Worm (Caenorhabditis elegans): Measurements from ENCODE around the gene C02E7.7.
A peak's percentile ranks its signal among the peaks of the same experiment; 100 is the strongest.

Gene C02E7.7

ce11 chrV:4924618-4925017, 6.2 kb upstream of the C02E7.7 start, which contains the start of gene srh-20 (continued):
- TF ChIP-seq ZK337.2 (GFP tag; IDR thresholded peaks at IDR 0.05) (no peak), php-3 (GFP tag; IDR thresholded peaks at IDR 0.05) (no peak), daf-16 (GFP tag; optimal IDR thresholded peaks at IDR 0.05) (no peak), daf-16 (tag; optimal IDR thresholded peaks at IDR 0.05) (no peak)

ce11 chrV:4922024-4922423, 3.6 kb upstream of the C02E7.7 start, which contains the start of gene srh-22:
Gene srh-22, plus strand, starts transcription at chrV:4922324.
- TF ChIP-seq lin-39 (tag; optimal IDR thresholded peaks at IDR 0.05) (no peak), lin-15B (tag; optimal IDR thresholded peaks at IDR 0.05) (no peak), nhr-77 (tag; optimal IDR thresholded peaks at IDR 0.05) (no peak), mdl-1 (tag; optimal IDR thresholded peaks at IDR 0.05) (no peak), Y105C5A.15 (GFP tag; IDR thresholded peaks at IDR 0.05) (no peak), skn-1 (tag; optimal IDR thresholded peaks at IDR 0.05) (no peak), sdz-12 (GFP tag; optimal IDR thresholded peaks at IDR 0.05) (no peak), attf-4 (tag; optimal IDR thresholded peaks at IDR 0.05) (no peak), D1046.2 (GFP tag; IDR thresholded peaks at IDR 0.05) (no peak)

- TF ChIP-seq php-3 (GFP tag; IDR thresholded peaks at IDR 0.05) (no peak), tag-97 (GFP tag; IDR thresholded peaks at IDR 0.05) (no peak), zfp-3 (GFP tag; conservative IDR thresholded peaks at IDR 0.05) (no peak)
Observed at ce11 chrV:4920690-4921152, 2.3 kb upstream of the C02E7.7 start, which contains the start of the genes C02E7.8 and srh-23. Gene C02E7.8, minus strand, starts transcription at chrV:4920790. Gene srh-23, plus strand, starts transcription at chrV:4921102.

ce11 chrV:4918664-4919257, 387 bp upstream of the C02E7.7 start, which contains the start of gene C02E7.6:
Gene C02E7.6, plus strand, starts transcription at chrV:4919207.
- TF ChIP-seq pha-4 (GFP tag; IDR thresholded peaks at IDR 0.05) (no peak), pha-4 (tag; optimal IDR thresholded peaks at IDR 0.05) (no peak), mdl-1 (tag; optimal IDR thresholded peaks at IDR 0.05) (peak in 1 of 2 experiments; percentile 6), hlh-11 (tag; optimal IDR thresholded peaks at IDR 0.05) (peak; percentile 69), nhr-28 (tag; optimal IDR thresholded peaks at IDR 0.05) (peak; percentile 30), nhr-48 (tag; optimal IDR thresholded peaks at IDR 0.05) (peak; percentile 93), nhr-102 (tag; optimal IDR thresholded peaks at IDR 0.05) (peak; percentile 62), mes-2 (tag; optimal IDR thresholded peaks at IDR 0.05; ENCODE audit: poor library complexity, severe bottlenecking) (no peak), spr-1 (tag; optimal IDR thresholded peaks at IDR 0.05) (peak; percentile 4), egl-27 (tag; optimal IDR thresholded peaks at IDR 0.05) (no peak), mxl-3 (GFP tag; optimal IDR thresholded peaks at IDR 0.05) (peak; percentile 43), cey-2 (tag; optimal IDR thresholded peaks at IDR 0.05; ENCODE audit: borderline replicate concordance, insufficient read depth) (peak; percentile 47), nhr-10 (tag; optimal IDR thresholded peaks at IDR 0.05) (peak; percentile 48)

ce11 chrV:4914879-4915278, 3.5 kb downstream of the C02E7.7 start, which contains the start of gene H23N18.6:
Gene H23N18.6, minus strand, starts transcription at chrV:4915079.
- TF ChIP-seq hlh-11 (tag; optimal IDR thresholded peaks at IDR 0.05) = peak; percentile 28
- no peak for TF ChIP-seq D1046.2 (GFP tag; IDR thresholded peaks at IDR 0.05)
- TF ChIP-seq lin-29 (GFP tag; IDR thresholded peaks at IDR 0.05) = no peak
- TF ChIP-seq dve-1 (tag; optimal IDR thresholded peaks at IDR 0.05; ENCODE audit: insufficient read depth) = no peak
- no peak for TF ChIP-seq fos-1 (tag; optimal IDR thresholded peaks at IDR 0.05)
- no peak for TF ChIP-seq egl-43 (GFP tag; IDR thresholded peaks at IDR 0.05)
- TF ChIP-seq mxl-3 (GFP tag; optimal IDR thresholded peaks at IDR 0.05) = no peak
- no peak for TF ChIP-seq jun-1 (tag; optimal IDR thresholded peaks at IDR 0.05)
- no peak for TF ChIP-seq mdl-1 (tag; optimal IDR thresholded peaks at IDR 0.05)
- 0 out of 2 replicates have a peak, but pooled peaks have one; percentile 9 for TF ChIP-seq dmd-6 (GFP tag; IDR thresholded peaks at IDR 0.05)
- TF ChIP-seq Y5F2A.4 (GFP tag; optimal IDR thresholded peaks at IDR 0.05) = no peak
- TF ChIP-seq madf-9 (GFP tag; conservative IDR thresholded peaks at IDR 0.05) = no peak
- TF ChIP-seq hif-1 (tag; optimal IDR thresholded peaks at IDR 0.05) = no peak
- TF ChIP-seq daf-8 (GFP tag; IDR thresholded peaks at IDR 0.05) = no peak
- no peak for TF ChIP-seq nhr-76 (tag; optimal IDR thresholded peaks at IDR 0.05)
- no peak for TF ChIP-seq ces-1 (GFP tag; optimal IDR thresholded peaks at IDR 0.05)
- no peak for TF ChIP-seq tag-97 (GFP tag; IDR thresholded peaks at IDR 0.05)
- no peak for TF ChIP-seq zfp-3 (GFP tag; conservative IDR thresholded peaks at IDR 0.05)
- no peak for TF ChIP-seq unc-130 (GFP tag; optimal IDR thresholded peaks at IDR 0.05)
- no peak for TF ChIP-seq nhr-6 (tag; optimal IDR thresholded peaks at IDR 0.05)
- TF ChIP-seq spr-3 (GFP tag; optimal IDR thresholded peaks at IDR 0.05) = no peak
- no peak for TF ChIP-seq vab-7 (GFP tag; IDR thresholded peaks at IDR 0.05)
- no peak for TF ChIP-seq mes-2 (tag; optimal IDR thresholded peaks at IDR 0.05; ENCODE audit: poor library complexity, severe bottlenecking)
